Worm (Caenorhabditis elegans) whole organism, early embryonic: ENCODE data around the gene F10C1.3.

Experiments used
- F13C5.2 ChIP-seq: sonication (generic microtip); optimal IDR thresholded peaks from 2 replicates; lab custom pipeline; 2017; ENCODE audit warnings: mild to moderate bottlenecking, missing genetic modification characterization, inconsistent platforms, missing compliant biosample characterization
- ama-1 ChIP-seq: fragments of 150-350 bp; optimal IDR thresholded peaks from 2 replicates; lab custom pipeline; 2014
- hmbx-1 ChIP-seq: sonication (generic microtip); optimal IDR thresholded peaks from 2 replicates; lab custom pipeline; 2016; ENCODE audit warnings: mild to moderate bottlenecking, missing genetic modification characterization, missing compliant biosample characterization
- hmg-4 ChIP-seq: fragments of 200-800 bp; sonication (Bioruptor generic); optimal IDR thresholded peaks from 2 replicates; lab custom pipeline; 2018; ENCODE audit warnings: mild to moderate bottlenecking, missing genetic modification characterization, missing compliant biosample characterization
- scrt-1 ChIP-seq: fragments of 200-800 bp; sonication (Bioruptor generic); IDR thresholded peaks from 2 replicates; pipeline ENCODE4 v1.3.6; 2022; ENCODE audit warnings: missing genetic modification characterization, missing compliant biosample characterization
- tbx-11 ChIP-seq: fragments of 200-800 bp; sonication (Bioruptor generic); IDR thresholded peaks from 2 replicates; pipeline ENCODE4 v1.3.6; 2022; ENCODE audit warnings: missing genetic modification characterization, missing compliant biosample characterization
- tra-4 ChIP-seq: sonication (generic microtip); optimal IDR thresholded peaks from 2 replicates; lab custom pipeline; 2017; ENCODE audit warnings: missing genetic modification characterization, missing compliant biosample characterization

DNA sequence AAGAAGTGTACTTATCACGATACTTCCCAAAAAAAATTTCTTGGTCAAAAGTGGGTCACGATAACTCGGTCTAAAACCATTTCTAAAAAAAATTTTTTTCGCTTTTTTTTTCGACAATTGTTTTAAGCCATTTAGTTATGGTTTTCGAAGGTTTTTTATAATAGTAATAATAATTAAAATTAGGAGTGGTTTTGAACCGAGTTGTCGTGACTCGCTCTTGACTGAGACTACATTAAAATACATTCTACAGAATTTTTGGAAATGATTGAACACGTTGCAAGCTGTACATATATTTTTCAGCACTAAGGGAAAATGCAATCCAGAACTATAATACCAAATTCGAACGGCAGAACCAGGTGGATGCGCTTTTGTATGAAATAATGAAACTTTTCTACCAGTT lies 3.4 kb downstream of the F10C1.3 start, which contains the start of gene F10C1.8:
- TF ChIP-seq tra-4 (tag; lab: Kevin White, UChicago), result no peak
- TF ChIP-seq hmbx-1 (tag; lab: Kevin White, UChicago), result no peak
- no peak for TF ChIP-seq ama-1
- no peak for TF ChIP-seq F13C5.2 (tag; lab: Kevin White, UChicago)
- no peak for TF ChIP-seq scrt-1
- no peak for TF ChIP-seq tbx-11 (GFP tag; lab: Robert Waterston, UW)
- no peak for TF ChIP-seq hmg-4 (GFP tag; lab: Kevin White, UChicago)
